Fruit fly (Drosophila melanogaster) Kc167 (cell line): ENCODE measurements around the gene CG32687.

Experiments
- h ChIP-seq: fragments of >200 bp; optimal IDR thresholded peaks from 3 replicates; lab custom pipeline; 2018; ENCODE audit warnings: missing external identifiers
- psq ChIP-seq: fragments of >200 bp; optimal IDR thresholded peaks from 2 replicates; lab custom pipeline; 2017; ENCODE audit warnings: missing external identifiers

dm6 chrX:10463056-10463710, 23.8 kb downstream of the CG32687 start:
- TF ChIP-seq psq (lab: Kevin White, UChicago) (no peak), h (lab: Kevin White, UChicago) (no peak)
